Worm (Caenorhabditis elegans) whole organism, L1 larva: ENCODE measurements around the gene K09H11.15.
A peak's percentile ranks its signal among the peaks of the same experiment; 100 is the strongest.

Source experiments
- C16A3.4 ChIP-seq: fragments of 150-350 bp; optimal IDR thresholded peaks from 2 replicates; lab custom pipeline; 2014; ENCODE audit warnings: missing biosample characterization, missing genetic modification characterization
- C34B4.2 ChIP-seq: sonication (generic microtip); optimal IDR thresholded peaks from 2 replicates; lab custom pipeline; 2017; ENCODE audit warnings: mild to moderate bottlenecking, missing genetic modification characterization, missing compliant biosample characterization
- blmp-1 ChIP-seq: fragments of 150-350 bp; optimal IDR thresholded peaks from 2 replicates; lab custom pipeline; 2014; ENCODE audit warnings: missing biosample characterization, missing genetic modification characterization
- ceh-82 ChIP-seq, 3 experiments: fragments of 150-350 bp in 1 of 3; sonication (generic microtip) in 2 of 3; optimal IDR thresholded peaks; 2 replicates each; lab custom pipeline; 2014 to 2017; ENCODE audit warnings: missing biosample characterization in 3 of 3, missing genetic modification characterization in 3 of 3
- efl-1 ChIP-seq, 4 experiments: fragments of 150-350 bp; optimal IDR thresholded peaks in 3 of 4; peaks in 1 of 4; 1 replicate in 1 of 4; 2 replicates in 3 of 4; lab custom pipeline; 2014; ENCODE audit warnings: missing biosample characterization in 2 of 4, missing genetic modification characterization in 2 of 4, missing genetic modification reagents in 2 of 4
- egl-27 ChIP-seq, 2 experiments: fragments of 150-350 bp in 1 of 2; sonication (generic microtip); optimal IDR thresholded peaks; 3 replicates each; lab custom pipeline; 2017 to 2018; ENCODE audit warnings: missing biosample characterization in 2 of 2, missing genetic modification characterization in 2 of 2, missing genetic modification reagents in 2 of 2
- elt-2 ChIP-seq: sonication (generic microtip); optimal IDR thresholded peaks from 2 replicates; lab custom pipeline; 2016; ENCODE audit warnings: missing genetic modification characterization, mild to moderate bottlenecking, inconsistent platforms, missing compliant biosample characterization, missing genetic modification reagents
- fkh-8 ChIP-seq: sonication (generic microtip); optimal IDR thresholded peaks from 2 replicates; lab custom pipeline; 2016; ENCODE audit warnings: mild to moderate bottlenecking, missing genetic modification characterization, missing compliant biosample characterization
- fos-1 ChIP-seq: fragments of 150-350 bp; optimal IDR thresholded peaks from 2 replicates; lab custom pipeline; 2014; ENCODE audit warnings: missing biosample characterization, missing genetic modification characterization
- grh-1 ChIP-seq: fragments of 200-800 bp; sonication (Bioruptor generic); IDR thresholded peaks from 2 replicates; pipeline ENCODE4 v1.3.6; 2022; ENCODE audit warnings: missing genetic modification reagents, missing genetic modification characterization, missing compliant biosample characterization
- hlh-17 ChIP-seq: fragments of 200-800 bp; sonication (Bioruptor generic); optimal IDR thresholded peaks from 2 replicates; lab custom pipeline; 2018; ENCODE audit warnings: missing genetic modification characterization, mild to moderate bottlenecking, missing compliant biosample characterization, moderate library complexity, borderline replicate concordance
- lin-14 ChIP-seq: fragments of 200-800 bp; sonication (Bioruptor generic); optimal IDR thresholded peaks from 2 replicates; lab custom pipeline; 2018; ENCODE audit warnings: mild to moderate bottlenecking, missing genetic modification characterization, moderate library complexity, missing compliant biosample characterization
- lin-15B ChIP-seq: fragments of 150-350 bp; sonication (generic microtip); optimal IDR thresholded peaks from 3 replicates; lab custom pipeline; 2014; ENCODE audit warnings: missing biosample characterization, missing genetic modification characterization
- lin-35 ChIP-seq, 2 experiments: fragments of 150-350 bp; optimal IDR thresholded peaks; 2 replicates each; lab custom pipeline; 2014; ENCODE audit warnings: missing biosample characterization in 2 of 2, missing genetic modification characterization in 2 of 2, missing genetic modification reagents in 2 of 2
- lir-3 ChIP-seq: sonication (generic microtip); optimal IDR thresholded peaks from 2 replicates; lab custom pipeline; 2016; ENCODE audit warnings: mild to moderate bottlenecking, missing genetic modification characterization, moderate library complexity, missing compliant biosample characterization; ENCODE audit not compliant: poor library complexity
- lsy-2 ChIP-seq, 2 experiments: fragments of 150-350 bp; optimal IDR thresholded peaks; 2 replicates each; lab custom pipeline; 2014; ENCODE audit warnings: missing biosample characterization in 2 of 2, missing genetic modification characterization in 2 of 2
- mdl-1 ChIP-seq, 2 experiments: fragments of 150-350 bp; optimal IDR thresholded peaks; 2 replicates each; lab custom pipeline; 2014 to 2017; ENCODE audit warnings: missing biosample characterization in 2 of 2, missing genetic modification characterization in 2 of 2, inconsistent platforms in 1 of 2
- mep-1 ChIP-seq: fragments of 150-350 bp; optimal IDR thresholded peaks from 2 replicates; lab custom pipeline; 2014; ENCODE audit warnings: missing biosample characterization, missing genetic modification characterization
- nhr-19 ChIP-seq: fragments of 200-800 bp; sonication (Bioruptor generic); conservative IDR thresholded peaks from 2 replicates; pipeline ENCODE4 v1.3.6; 2022; ENCODE audit warnings: missing genetic modification characterization, missing compliant biosample characterization
- nhr-237 ChIP-seq: fragments of 150-350 bp; optimal IDR thresholded peaks from 2 replicates; lab custom pipeline; 2014; ENCODE audit warnings: missing biosample characterization, missing genetic modification characterization
- nhr-47 ChIP-seq: sonication (generic microtip); optimal IDR thresholded peaks from 2 replicates; lab custom pipeline; 2016; ENCODE audit warnings: mild to moderate bottlenecking, missing genetic modification characterization, moderate library complexity, missing compliant biosample characterization
- nhr-71 ChIP-seq: sonication (generic microtip); optimal IDR thresholded peaks from 2 replicates; lab custom pipeline; 2016; ENCODE audit warnings: mild to moderate bottlenecking, missing genetic modification characterization, moderate library complexity, missing compliant biosample characterization
- nhr-84 ChIP-seq: sonication (generic microtip); optimal IDR thresholded peaks from 2 replicates; lab custom pipeline; 2017; ENCODE audit warnings: missing biosample characterization, missing genetic modification characterization
- nhr-85 ChIP-seq: sonication (generic microtip); peaks from one replicate; lab custom pipeline; 2016; ENCODE audit warnings: missing genetic modification characterization, inconsistent platforms, missing compliant biosample characterization
- nhr-90 ChIP-seq: sonication (generic microtip); optimal IDR thresholded peaks from 2 replicates; lab custom pipeline; 2016; ENCODE audit warnings: mild to moderate bottlenecking, missing genetic modification characterization, missing compliant biosample characterization; ENCODE audit not compliant: poor library complexity
- pag-3 ChIP-seq: sonication (generic microtip); optimal IDR thresholded peaks from 2 replicates; lab custom pipeline; 2017; ENCODE audit warnings: missing genetic modification characterization, mild to moderate bottlenecking, missing compliant biosample characterization, antibody characterized with exemption, borderline replicate concordance; ENCODE audit not compliant: insufficient read depth
- rnt-1 ChIP-seq: sonication (generic microtip); optimal IDR thresholded peaks from 2 replicates; lab custom pipeline; 2016; ENCODE audit warnings: mild to moderate bottlenecking, missing genetic modification characterization, moderate library complexity, missing compliant biosample characterization
- snu-23 ChIP-seq: sonication (generic microtip); optimal IDR thresholded peaks from 2 replicates; lab custom pipeline; 2016; ENCODE audit warnings: missing genetic modification characterization, missing compliant biosample characterization
- sox-4 ChIP-seq: sonication (generic microtip); optimal IDR thresholded peaks from 2 replicates; lab custom pipeline; 2016; ENCODE audit warnings: missing genetic modification characterization, missing compliant biosample characterization
- tlp-1 ChIP-seq: fragments of 150-350 bp; optimal IDR thresholded peaks from 2 replicates; lab custom pipeline; 2014; ENCODE audit warnings: missing biosample characterization, missing genetic modification characterization
- unc-62 ChIP-seq: fragments of 150-350 bp; optimal IDR thresholded peaks from 2 replicates; lab custom pipeline; 2014; ENCODE audit warnings: missing biosample characterization, missing genetic modification reagents, missing genetic modification characterization
- vab-15 ChIP-seq: sonication (generic microtip); optimal IDR thresholded peaks from 2 replicates; lab custom pipeline; 2017; ENCODE audit warnings: missing genotype, mild to moderate bottlenecking, missing genetic modification characterization, missing compliant biosample characterization
- zag-1 ChIP-seq: fragments of 150-350 bp; optimal IDR thresholded peaks from 2 replicates; lab custom pipeline; 2014; ENCODE audit warnings: missing biosample characterization, missing genetic modification characterization

Gene K09H11.15

ce11 chrV:5776941-5777340 is 46.3 kb upstream of the K09H11.15 start, which contains the start of gene F44E7.4 (continued):
- TF ChIP-seq grh-1 (GFP tag; lab: Robert Waterston, UW) (peak; percentile 85), nhr-90 (tag; lab: Kevin White, UChicago) (peak; percentile 13), C16A3.4 (tag; lab: Kevin White, UChicago) (peak; percentile 27), mep-1 (tag; lab: Kevin White, UChicago) (peak; percentile 27)
- TF ChIP-seq, all 84 proteins: peak for 32; not testable (repeated sequence) for 52

ce11 chrV:5774137-5774536 is 43.5 kb upstream of the K09H11.15 start:
- TF ChIP-seq C34B4.2 (tag; lab: Kevin White, UChicago) (no peak), lin-35 (GFP tag; optimal IDR thresholded peaks at IDR 0.05; lab: Kevin White, UChicago) (no peak), zag-1 (tag; lab: Kevin White, UChicago) (no peak), ceh-82 (tag; optimal IDR thresholded peaks at IDR 0.05; lab: Kevin White, UChicago) (no peak), efl-1 (optimal IDR thresholded peaks at IDR 0.05; lab: Kevin White, UChicago) (no peak), efl-1 (GFP tag; optimal IDR thresholded peaks at IDR 0.05 in 1 of 2; lab: Kevin White, UChicago) (peak in 1 of 2 experiments; percentile 91), vab-15 (no peak), nhr-47 (tag; lab: Kevin White, UChicago) (no peak)

- no peak for TF ChIP-seq mdl-1 (tag; optimal IDR thresholded peaks at IDR 0.05; lab: Kevin White, UChicago)
- no peak for TF ChIP-seq blmp-1 (tag; lab: Kevin White, UChicago)
- no peak for TF ChIP-seq tlp-1 (tag; lab: Kevin White, UChicago)
- TF ChIP-seq nhr-19, result no peak
- TF ChIP-seq lin-14 (GFP tag; lab: Kevin White, UChicago), result no peak
- TF ChIP-seq lsy-2 (tag; optimal IDR thresholded peaks at IDR 0.05; lab: Kevin White, UChicago), result no peak
- TF ChIP-seq egl-27 (tag; optimal IDR thresholded peaks at IDR 0.05; lab: Kevin White, UChicago), result no peak
- no peak for TF ChIP-seq nhr-237 (tag; lab: Kevin White, UChicago)
- no peak for TF ChIP-seq elt-2
- no peak for TF ChIP-seq lin-15B (tag; lab: Kevin White, UChicago)
- TF ChIP-seq hlh-17 (GFP tag; lab: Kevin White, UChicago), result no peak
- no peak for TF ChIP-seq nhr-71 (tag; lab: Kevin White, UChicago)
- no peak for TF ChIP-seq unc-62 (GFP tag; lab: Kevin White, UChicago)
- TF ChIP-seq lir-3 (tag; lab: Kevin White, UChicago), result no peak
- no peak for TF ChIP-seq nhr-85 (tag; lab: Kevin White, UChicago)
- TF ChIP-seq pag-3 (tag; lab: Kevin White, UChicago), result no peak
- TF ChIP-seq snu-23 (GFP tag; lab: Kevin White, UChicago), result no peak
Observed at ce11 chrV:5772503-5772902, 41.8 kb upstream of the K09H11.15 start.

- TF ChIP-seq egl-27 (tag; optimal IDR thresholded peaks at IDR 0.05; lab: Kevin White, UChicago), result no peak
- TF ChIP-seq, all 84 proteins: peak for 0
Observed at ce11 chrV:5771627-5772026, 40.9 kb upstream of the K09H11.15 start, which contains the start of gene F44E7.3. Gene F44E7.3, plus strand, starts transcription at chrV:5771945.

ce11 chrV:5769999-5770398 is 39.3 kb upstream of the K09H11.15 start:
- TF ChIP-seq lin-14 (GFP tag; lab: Kevin White, UChicago) (peak; percentile 25), nhr-19 (peak; percentile 49), rnt-1 (tag; lab: Kevin White, UChicago) (no peak), nhr-85 (tag; lab: Kevin White, UChicago) (peak; percentile 74)

DNA sequence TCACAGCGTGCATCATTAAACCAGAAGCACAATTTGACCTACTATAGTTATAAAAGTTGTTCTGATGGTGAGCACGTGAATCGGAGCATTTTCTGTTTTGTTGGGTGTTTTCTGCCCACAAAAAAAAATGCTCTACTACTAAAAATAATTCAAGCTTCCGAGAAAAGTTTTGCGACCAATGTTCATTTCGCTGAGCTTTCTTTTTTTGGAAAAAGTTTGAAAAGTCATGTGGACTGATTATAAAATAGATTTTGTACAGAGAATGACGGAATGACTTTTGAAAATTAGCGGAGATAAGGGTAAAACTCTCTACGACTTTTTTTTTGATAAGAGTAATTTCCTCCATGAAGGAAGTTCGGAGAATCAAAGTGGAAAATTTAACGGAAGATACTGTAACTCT is 38.8 kb upstream of the K09H11.15 start:
- 0 out of 2 replicates have a peak, but pooled peaks have one; percentile 3 for TF ChIP-seq nhr-19
- TF ChIP-seq elt-2, result peak; percentile 76
- peak; percentile 58 for TF ChIP-seq nhr-71 (tag; lab: Kevin White, UChicago)
- no peak for TF ChIP-seq mep-1 (tag; lab: Kevin White, UChicago)
- TF ChIP-seq nhr-84 (tag; lab: Kevin White, UChicago), result no peak
- TF ChIP-seq fos-1 (tag; lab: Kevin White, UChicago), result no peak
- TF ChIP-seq sox-4 (tag; lab: Kevin White, UChicago), result peak; percentile 57
- no peak for TF ChIP-seq hlh-17 (GFP tag; lab: Kevin White, UChicago)
- peak; percentile 39 for TF ChIP-seq nhr-47 (tag; lab: Kevin White, UChicago)
- TF ChIP-seq fkh-8 (tag; lab: Kevin White, UChicago), result peak; percentile 67
- peak; percentile 23 for TF ChIP-seq lin-14 (GFP tag; lab: Kevin White, UChicago)
